Fruit fly (Drosophila melanogaster) whole organism, embryonic: ENCODE results near the gene CG32195.

ENCODE experiments used
- Abd-B ChIP-seq: fragments of 200-800 bp; sonication (Bioruptor generic); optimal IDR thresholded peaks from 2 replicates; lab custom pipeline; 2018; ENCODE audit warnings: missing biosample characterization, mild to moderate bottlenecking, missing genetic modification characterization, moderate library complexity
- B-H1 ChIP-seq: fragments of 200-800 bp; sonication (Bioruptor generic); IDR thresholded peaks from 3 replicates; pipeline ENCODE4 v1.3.6; 2022; ENCODE audit warnings: missing biosample characterization, missing genetic modification characterization
- CG1024 ChIP-seq: fragments of 200-800 bp; sonication (Bioruptor generic); IDR thresholded peaks from 2 replicates; pipeline ENCODE4 v1.3.6; 2022; ENCODE audit warnings: missing biosample characterization, missing genetic modification characterization
- CG12236 ChIP-seq: fragments of 200-800 bp; sonication (Bioruptor generic); optimal IDR thresholded peaks from 2 replicates; lab custom pipeline; 2016; ENCODE audit warnings: missing biosample characterization, missing genetic modification characterization
- CG12299 ChIP-seq: fragments of 200-800 bp; sonication (Bioruptor generic); optimal IDR thresholded peaks from 2 replicates; lab custom pipeline; 2018; ENCODE audit warnings: missing biosample characterization, mild to moderate bottlenecking, missing genetic modification characterization
- CG13287 ChIP-seq: fragments of 200-800 bp; sonication (Bioruptor generic); IDR thresholded peaks from 2 replicates; pipeline ENCODE4 v1.3.6; 2022; ENCODE audit warnings: missing biosample characterization, missing genetic modification characterization; ENCODE audit not compliant: partially characterized antibody
- CG16813 ChIP-seq: fragments of 200-800 bp; sonication (Bioruptor generic); IDR thresholded peaks from 3 replicates; pipeline ENCODE4 v1.3.6; 2022; ENCODE audit warnings: missing biosample characterization, missing genetic modification characterization; ENCODE audit not compliant: partially characterized antibody
- CG17186 ChIP-seq: fragments of 200-800 bp; sonication (Bioruptor generic); optimal IDR thresholded peaks from 3 replicates; lab custom pipeline; 2017; ENCODE audit warnings: missing biosample characterization, missing genetic modification reagents, missing genetic modification characterization
- CG17802 ChIP-seq: fragments of 200-800 bp; sonication (Bioruptor generic); optimal IDR thresholded peaks from 2 replicates; lab custom pipeline; 2018; ENCODE audit warnings: missing biosample characterization, mild to moderate bottlenecking, missing genetic modification characterization, moderate library complexity
- CG1792 ChIP-seq: fragments of 200-800 bp; sonication (Bioruptor generic); optimal IDR thresholded peaks from 2 replicates; lab custom pipeline; 2016; ENCODE audit warnings: missing biosample characterization, missing genetic modification characterization
- CG2120 ChIP-seq: fragments of 200-800 bp; sonication (Bioruptor generic); optimal IDR thresholded peaks from 3 replicates; lab custom pipeline; 2016; ENCODE audit warnings: missing biosample characterization, missing genetic modification characterization
- CG31388 ChIP-seq: fragments of 200-800 bp; sonication (Bioruptor generic); optimal IDR thresholded peaks from 2 replicates; lab custom pipeline; 2016; ENCODE audit warnings: missing biosample characterization, missing genetic modification characterization
- CG33557 ChIP-seq: fragments of 200-800 bp; sonication (Bioruptor generic); optimal IDR thresholded peaks from 2 replicates; lab custom pipeline; 2019; ENCODE audit warnings: missing biosample characterization, mild to moderate bottlenecking, missing genetic modification characterization, moderate library complexity
- CG34224 ChIP-seq: fragments of 200-800 bp; sonication (Bioruptor generic); IDR thresholded peaks from 3 replicates; pipeline ENCODE4 v1.3.6; 2022; ENCODE audit warnings: missing biosample characterization, missing genetic modification characterization; ENCODE audit not compliant: partially characterized antibody
- CG4282 ChIP-seq: fragments of 200-800 bp; sonication (Bioruptor generic); optimal IDR thresholded peaks from 2 replicates; lab custom pipeline; 2016; ENCODE audit warnings: missing biosample characterization, missing genetic modification characterization
- CG43689 ChIP-seq: fragments of 200-800 bp; sonication (Bioruptor generic); IDR thresholded peaks from 2 replicates; pipeline ENCODE4 v1.3.6; 2022; ENCODE audit warnings: missing biosample characterization, missing genetic modification characterization
- CG4820 ChIP-seq: fragments of 200-800 bp; sonication (Bioruptor generic); optimal IDR thresholded peaks from 3 replicates; lab custom pipeline; 2016; ENCODE audit warnings: missing biosample characterization, missing genetic modification characterization
- CG7271 ChIP-seq: fragments of 200-800 bp; sonication (Bioruptor generic); optimal IDR thresholded peaks from 2 replicates; lab custom pipeline; 2018; ENCODE audit warnings: missing biosample characterization, mild to moderate bottlenecking, missing genetic modification characterization, moderate library complexity
- CG7745 ChIP-seq: fragments of 200-800 bp; sonication (Bioruptor generic); optimal IDR thresholded peaks from 2 replicates; lab custom pipeline; 2018; ENCODE audit warnings: missing biosample characterization, mild to moderate bottlenecking, missing genetic modification characterization, moderate library complexity
- CG8089 ChIP-seq: fragments of 200-800 bp; sonication (Bioruptor generic); optimal IDR thresholded peaks from 3 replicates; lab custom pipeline; 2016; ENCODE audit warnings: missing biosample characterization, missing genetic modification characterization
- CG9215 ChIP-seq: fragments of 200-800 bp; sonication (Bioruptor generic); IDR thresholded peaks from 2 replicates; pipeline ENCODE4 v1.3.6; 2022; ENCODE audit warnings: missing biosample characterization, missing genetic modification characterization
- CG9437 ChIP-seq: fragments of 200-800 bp; sonication (Bioruptor generic); optimal IDR thresholded peaks from 2 replicates; lab custom pipeline; 2018; ENCODE audit warnings: missing biosample characterization, mild to moderate bottlenecking, missing genetic modification characterization
- CG9817 ChIP-seq: fragments of 200-800 bp; sonication (Bioruptor generic); optimal IDR thresholded peaks from 2 replicates; lab custom pipeline; 2018; ENCODE audit warnings: missing biosample characterization, mild to moderate bottlenecking, missing genetic modification characterization, moderate library complexity
- Dad ChIP-seq: fragments of 200-800 bp; sonication (Bioruptor generic); optimal IDR thresholded peaks from 3 replicates; lab custom pipeline; 2016; ENCODE audit warnings: missing biosample characterization, missing genetic modification characterization
- Elba2 ChIP-seq: fragments of 200-800 bp; sonication (Bioruptor generic); optimal IDR thresholded peaks from 3 replicates; lab custom pipeline; 2016; ENCODE audit warnings: missing biosample characterization, missing genetic modification characterization
- Ets65A ChIP-seq: fragments of 200-800 bp; sonication (Bioruptor generic); peaks from one replicate; lab custom pipeline; 2016; ENCODE audit warnings: missing biosample characterization, missing genetic modification characterization
- GATAe ChIP-seq: fragments of 200-800 bp; sonication (Bioruptor generic); conservative IDR thresholded peaks from 2 replicates; pipeline ENCODE4 v1.3.6; 2022; ENCODE audit warnings: missing biosample characterization, missing genetic modification characterization
- HLH54F ChIP-seq: fragments of 200-800 bp; sonication (Bioruptor generic); optimal IDR thresholded peaks from 3 replicates; lab custom pipeline; 2016; ENCODE audit warnings: missing biosample characterization, missing genetic modification characterization
- Jarid2 ChIP-seq: fragments of 200-800 bp; sonication (Bioruptor generic); optimal IDR thresholded peaks from 3 replicates; lab custom pipeline; 2017; ENCODE audit warnings: mild to moderate bottlenecking, missing biosample characterization, missing genetic modification reagents, missing genetic modification characterization
- MESR4 ChIP-seq: fragments of 200-800 bp; sonication (Bioruptor generic); optimal IDR thresholded peaks from 2 replicates; lab custom pipeline; 2018; ENCODE audit warnings: missing biosample characterization, mild to moderate bottlenecking, missing genetic modification characterization, moderate library complexity
- NC2β ChIP-seq: fragments of 200-800 bp; sonication (Bioruptor generic); optimal IDR thresholded peaks from 2 replicates; lab custom pipeline; 2016; ENCODE audit warnings: missing biosample characterization, missing genetic modification characterization
- NK7.1 ChIP-seq: fragments of 200-800 bp; sonication (Bioruptor generic); optimal IDR thresholded peaks from 3 replicates; lab custom pipeline; 2016; ENCODE audit warnings: missing biosample characterization, missing genetic modification characterization
- Side ChIP-seq: fragments of 200-800 bp; sonication (Bioruptor generic); optimal IDR thresholded peaks from 2 replicates; lab custom pipeline; 2016; ENCODE audit warnings: missing biosample characterization, missing genetic modification characterization
- Sin3A ChIP-seq: fragments of >200 bp; optimal IDR thresholded peaks from 2 replicates; lab custom pipeline; 2018
- ato ChIP-seq: fragments of 200-800 bp; sonication (Bioruptor generic); IDR thresholded peaks from 2 replicates; pipeline ENCODE4 v1.3.6; 2022; ENCODE audit warnings: missing biosample characterization, missing genetic modification characterization; ENCODE audit not compliant: partially characterized antibody
- crc ChIP-seq: fragments of 200-800 bp; sonication (Bioruptor generic); optimal IDR thresholded peaks from 2 replicates; lab custom pipeline; 2016; ENCODE audit warnings: missing biosample characterization, missing genetic modification characterization
- crol ChIP-seq: fragments of 200-800 bp; sonication (Bioruptor generic); IDR thresholded peaks from 2 replicates; pipeline ENCODE4 v1.3.6; 2022; ENCODE audit warnings: missing biosample characterization, missing genetic modification characterization
- emc ChIP-seq: fragments of 200-800 bp; sonication (Bioruptor generic); optimal IDR thresholded peaks from 2 replicates; lab custom pipeline; 2016; ENCODE audit warnings: missing biosample characterization, missing genetic modification characterization
- ewg ChIP-seq: fragments of 200-800 bp; sonication (Bioruptor generic); optimal IDR thresholded peaks from 3 replicates; lab custom pipeline; 2017; ENCODE audit warnings: mild to moderate bottlenecking, missing biosample characterization, missing genetic modification reagents, missing genetic modification characterization
- gsb-n ChIP-seq: fragments of 200-800 bp; sonication (Bioruptor generic); optimal IDR thresholded peaks from 3 replicates; lab custom pipeline; 2018; ENCODE audit warnings: missing biosample characterization, mild to moderate bottlenecking, missing genetic modification characterization
- oc ChIP-seq: fragments of 200-800 bp; sonication (Bioruptor generic); optimal IDR thresholded peaks from 2 replicates; lab custom pipeline; 2018; ENCODE audit warnings: missing biosample characterization, mild to moderate bottlenecking, missing genetic modification characterization, moderate library complexity
- onecut ChIP-seq: fragments of 200-800 bp; sonication (Bioruptor generic); IDR thresholded peaks from 2 replicates; pipeline ENCODE4 v1.3.6; 2022; ENCODE audit warnings: missing biosample characterization, missing genetic modification characterization
- pb ChIP-seq: fragments of 200-800 bp; sonication (Bioruptor generic); optimal IDR thresholded peaks from 3 replicates; lab custom pipeline; 2016; ENCODE audit warnings: missing biosample characterization, missing genetic modification characterization
- pfk ChIP-seq: fragments of 200-800 bp; sonication (Bioruptor generic); optimal IDR thresholded peaks from 2 replicates; lab custom pipeline; 2018; ENCODE audit warnings: missing biosample characterization, mild to moderate bottlenecking, missing genetic modification characterization, moderate library complexity
- phol ChIP-seq: fragments of 200-800 bp; sonication (Bioruptor generic); optimal IDR thresholded peaks from 3 replicates; lab custom pipeline; 2018; ENCODE audit warnings: missing biosample characterization, mild to moderate bottlenecking, missing genetic modification characterization, moderate library complexity
- pzg ChIP-seq: fragments of 200-800 bp; sonication (Bioruptor generic); optimal IDR thresholded peaks from 3 replicates; lab custom pipeline; 2018; ENCODE audit warnings: missing biosample characterization, mild to moderate bottlenecking, missing genetic modification characterization, moderate library complexity
- sc ChIP-seq, 3 experiments: fragments of >200 bp in 2 of 3; fragments of 200-800 bp in 1 of 3; sonication (Bioruptor generic) in 1 of 3; optimal IDR thresholded peaks; 2 replicates in 2 of 3; 3 replicates in 1 of 3; lab custom pipeline; 2017; ENCODE audit warnings: mild to moderate bottlenecking in 1 of 3, missing biosample characterization in 1 of 3, missing genetic modification characterization in 1 of 3, missing genetic modification reagents in 1 of 3
- sob ChIP-seq: fragments of 200-800 bp; sonication (Bioruptor generic); IDR thresholded peaks from 2 replicates; pipeline ENCODE4 v1.3.6; 2022; ENCODE audit warnings: missing biosample characterization, missing genetic modification characterization
- tin ChIP-seq: fragments of 200-800 bp; sonication (Bioruptor generic); optimal IDR thresholded peaks from 3 replicates; lab custom pipeline; 2016; ENCODE audit warnings: missing biosample characterization, missing genetic modification characterization
- ttk ChIP-seq: fragments of 200-800 bp; sonication (Bioruptor generic); IDR thresholded peaks from 2 replicates; pipeline ENCODE4 v2.1.2; 2022; ENCODE audit warnings: missing biosample characterization, missing genetic modification characterization
- wek ChIP-seq: fragments of 200-800 bp; sonication (Bioruptor generic); optimal IDR thresholded peaks from 3 replicates; lab custom pipeline; 2018; ENCODE audit warnings: missing biosample characterization, mild to moderate bottlenecking, missing genetic modification characterization, moderate library complexity

Gene CG32195

DNA sequence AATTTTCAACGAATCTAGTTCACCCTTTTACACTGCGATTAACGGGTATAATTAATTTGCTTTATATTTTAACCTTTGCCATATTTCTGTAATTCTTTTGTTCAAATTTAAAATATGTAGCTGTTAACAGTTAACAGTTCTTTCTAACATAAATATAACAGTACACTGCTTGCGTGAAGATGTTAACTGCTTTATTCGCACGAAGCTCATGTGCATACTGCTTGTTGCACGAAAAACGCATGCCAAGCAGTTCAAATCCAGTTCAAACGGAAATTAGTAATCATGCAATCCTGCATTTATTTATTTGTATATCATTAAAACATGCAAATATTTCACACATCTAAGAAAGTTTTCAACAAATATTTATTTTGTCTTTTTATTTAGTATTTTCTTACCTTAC, 24.7 kb upstream of the CG32195 start (continued):
- no peak for TF ChIP-seq CG33557
- TF ChIP-seq CG17802: no peak
- no peak for TF ChIP-seq B-H1 (GFP tag; lab: Robert Waterston, UW)
- TF ChIP-seq Jarid2 (GFP tag; lab: Kevin White, UChicago): peak; percentile 20
- TF ChIP-seq CG43689 (GFP tag; lab: Robert Waterston, UW): no peak
- TF ChIP-seq CG9817 (tag; lab: Kevin White, UChicago): no peak
- no peak for TF ChIP-seq crc (GFP tag; lab: Kevin White, UChicago)
- no peak for TF ChIP-seq CG7745 (tag; lab: Kevin White, UChicago)
- TF ChIP-seq CG1024 (GFP tag; lab: Robert Waterston, UW): no peak
- no peak for TF ChIP-seq CG2120 (GFP tag; lab: Kevin White, UChicago)
- TF ChIP-seq emc (GFP tag; lab: Kevin White, UChicago): no peak
- TF ChIP-seq Abd-B (GFP tag; lab: Kevin White, UChicago): peak; percentile 13
- TF ChIP-seq tin (GFP tag; lab: Kevin White, UChicago): no peak
- TF ChIP-seq Ets65A (GFP tag; lab: Kevin White, UChicago): peak; percentile 69
- peak; percentile 43 for TF ChIP-seq CG17186 (GFP tag; lab: Kevin White, UChicago)
- TF ChIP-seq HLH54F (GFP tag; lab: Kevin White, UChicago): no peak
- TF ChIP-seq onecut: no peak
- no peak for TF ChIP-seq Sin3A (lab: Kevin White, UChicago)
- no peak for TF ChIP-seq pfk (GFP tag; lab: Kevin White, UChicago)
- no peak for TF ChIP-seq GATAe (GFP tag; lab: Robert Waterston, UW)
- TF ChIP-seq crol (GFP tag; lab: Robert Waterston, UW): no peak
- TF ChIP-seq gsb-n (tag; lab: Kevin White, UChicago): peak; percentile 25
- no peak for TF ChIP-seq sc (optimal IDR thresholded peaks at IDR 0.05; lab: Kevin White, UChicago)
- TF ChIP-seq sc (GFP tag; optimal IDR thresholded peaks at IDR 0.05; lab: Kevin White, UChicago): no peak
- TF ChIP-seq pb (GFP tag; lab: Kevin White, UChicago): no peak
- TF ChIP-seq CG12236: no peak
- no peak for TF ChIP-seq CG1792 (GFP tag; lab: Kevin White, UChicago)
- peak; percentile 56 for TF ChIP-seq sob
- no peak for TF ChIP-seq ttk
- TF ChIP-seq phol (tag; lab: Kevin White, UChicago): peak; percentile 35
- peak; percentile 3 for TF ChIP-seq pzg (GFP tag; lab: Kevin White, UChicago)
- TF ChIP-seq MESR4 (GFP tag; lab: Kevin White, UChicago): no peak
- TF ChIP-seq ato (GFP tag; lab: Robert Waterston, UW): no peak
- no peak for TF ChIP-seq CG12299
- TF ChIP-seq wek (GFP tag; lab: Kevin White, UChicago): no peak
- no peak for TF ChIP-seq NK7.1
- TF ChIP-seq CG8089 (GFP tag; lab: Kevin White, UChicago): no peak
- no peak for TF ChIP-seq CG34224 (GFP tag; lab: Robert Waterston, UW)
- no peak for TF ChIP-seq CG9437 (GFP tag; lab: Kevin White, UChicago)
- TF ChIP-seq Dad (GFP tag; lab: Kevin White, UChicago): no peak
- TF ChIP-seq NC2β (GFP tag; lab: Kevin White, UChicago): no peak
- TF ChIP-seq CG9215 (GFP tag; lab: Robert Waterston, UW): no peak
- TF ChIP-seq oc (tag; lab: Kevin White, UChicago): no peak
- no peak for TF ChIP-seq CG4820 (GFP tag; lab: Kevin White, UChicago)
- TF ChIP-seq CG31388 (GFP tag; lab: Kevin White, UChicago): no peak
- no peak for TF ChIP-seq CG4282
- TF ChIP-seq Elba2 (GFP tag; lab: Kevin White, UChicago): no peak
- peak; percentile 49; the same call in 1 of the 2 replicates for TF ChIP-seq CG13287 (GFP tag; lab: Robert Waterston, UW)
- no peak for TF ChIP-seq Side (GFP tag; lab: Kevin White, UChicago)
- no peak for TF ChIP-seq CG7271 (tag; lab: Kevin White, UChicago)
- peak; percentile 43; the same call in 1 of the 3 replicates for TF ChIP-seq CG16813 (GFP tag; lab: Robert Waterston, UW)
- TF ChIP-seq ewg (GFP tag; lab: Kevin White, UChicago): no peak
